Worm (Caenorhabditis elegans) whole organism, L3 larva: ENCODE results near the gene C06E7.2.

ENCODE experiments used
- ceh-16 ChIP-seq: sonication (generic microtip); optimal IDR thresholded peaks from 2 replicates; lab custom pipeline; 2017; ENCODE audit warnings: missing biosample characterization, missing genetic modification characterization
- ceh-9 ChIP-seq: sonication (generic microtip); optimal IDR thresholded peaks from 2 replicates; lab custom pipeline; 2018; ENCODE audit warnings: missing biosample characterization, missing genetic modification characterization
- egl-27 ChIP-seq: sonication (generic microtip); optimal IDR thresholded peaks from 4 replicates; lab custom pipeline; 2017; ENCODE audit warnings: missing biosample characterization, missing genetic modification reagents, missing genetic modification characterization
- egl-5 ChIP-seq: fragments of 150-350 bp; optimal IDR thresholded peaks from 2 replicates; lab custom pipeline; 2017; ENCODE audit warnings: missing biosample characterization, missing genetic modification reagents, missing genetic modification characterization, inconsistent platforms
- elt-1 ChIP-seq: fragments of 150-350 bp; optimal IDR thresholded peaks from 2 replicates; lab custom pipeline; 2014; ENCODE audit warnings: missing biosample characterization, missing genetic modification characterization
- jun-1 ChIP-seq: fragments of 150-350 bp; optimal IDR thresholded peaks from 2 replicates; lab custom pipeline; 2014; ENCODE audit warnings: missing biosample characterization, missing genetic modification reagents, missing genetic modification characterization
- lin-15B ChIP-seq: fragments of 150-350 bp; optimal IDR thresholded peaks from 2 replicates; lab custom pipeline; 2014; ENCODE audit warnings: missing biosample characterization, missing genetic modification characterization
- nfya-1 ChIP-seq: sonication (generic microtip); optimal IDR thresholded peaks from 2 replicates; lab custom pipeline; 2017; ENCODE audit warnings: missing genetic modification characterization, mild to moderate bottlenecking, missing compliant biosample characterization, antibody characterized with exemption, moderate library complexity; ENCODE audit not compliant: insufficient read depth
- nhr-77 ChIP-seq: fragments of 150-350 bp; optimal IDR thresholded peaks from 2 replicates; lab custom pipeline; 2014; ENCODE audit warnings: missing biosample characterization, missing genetic modification characterization
- tbx-2 ChIP-seq: sonication (generic microtip); optimal IDR thresholded peaks from 2 replicates; lab custom pipeline; 2016; ENCODE audit warnings: mild to moderate bottlenecking, missing genetic modification characterization, missing compliant biosample characterization
- unc-62 ChIP-seq: fragments of 150-350 bp; sonication (generic microtip); optimal IDR thresholded peaks from 4 replicates; lab custom pipeline; 2014; ENCODE audit warnings: missing biosample characterization, missing genetic modification reagents, missing genetic modification characterization
- ztf-11 ChIP-seq: fragments of 150-350 bp; optimal IDR thresholded peaks from 2 replicates; lab custom pipeline; 2014; ENCODE audit warnings: missing biosample characterization, missing genetic modification characterization

- TF ChIP-seq ceh-9 (tag; lab: Kevin White, UChicago) (no peak), unc-62 (GFP tag; lab: Kevin White, UChicago) (no peak), elt-1 (tag; lab: Kevin White, UChicago) (no peak), egl-5 (no peak), tbx-2 (tag; lab: Kevin White, UChicago) (no peak), lin-15B (tag; lab: Kevin White, UChicago) (no peak), nhr-77 (tag; lab: Kevin White, UChicago) (no peak), nfya-1 (no peak), ztf-11 (tag; lab: Kevin White, UChicago) (no peak), jun-1 (no peak), egl-27 (tag; lab: Kevin White, UChicago) (no peak), ceh-16 (tag; lab: Kevin White, UChicago) (no peak)
Observed at ce11 chrIV:5832801-5833200, 6.5 kb upstream of the C06E7.2 start.
